Fruit fly (Drosophila melanogaster) whole organism, embryonic: Measurements from ENCODE around the gene CG12301.
A peak's percentile ranks its signal among the peaks of the same experiment; 100 is the strongest.

Source experiments
- BEAF-32 ChIP-seq: fragments of 200-800 bp; sonication (Bioruptor generic); optimal IDR thresholded peaks from 3 replicates; lab custom pipeline; 2017; ENCODE audit warnings: missing biosample characterization, missing genetic modification characterization, mild to moderate bottlenecking, moderate library complexity, missing genetic modification reagents
- CG1024 ChIP-seq: fragments of 200-800 bp; sonication (Bioruptor generic); IDR thresholded peaks from 2 replicates; pipeline ENCODE4 v1.3.6; 2022; ENCODE audit warnings: missing biosample characterization, missing genetic modification characterization
- CG10321 ChIP-seq: fragments of 200-800 bp; sonication (Bioruptor generic); IDR thresholded peaks from 2 replicates; pipeline ENCODE4 v1.3.6; 2022; ENCODE audit warnings: missing biosample characterization, missing genetic modification characterization
- CG10543 ChIP-seq: fragments of 200-800 bp; sonication (Bioruptor generic); optimal IDR thresholded peaks from 3 replicates; lab custom pipeline; 2017; ENCODE audit warnings: missing biosample characterization, mild to moderate bottlenecking, missing genetic modification characterization, moderate library complexity
- CG10959 ChIP-seq: fragments of 200-800 bp; sonication (Bioruptor generic); IDR thresholded peaks from 2 replicates; pipeline ENCODE4 v1.3.6; 2022; ENCODE audit warnings: missing biosample characterization, missing genetic modification characterization
- CG10979 ChIP-seq: fragments of 200-800 bp; sonication (Bioruptor generic); optimal IDR thresholded peaks from 2 replicates; lab custom pipeline; 2018; ENCODE audit warnings: missing biosample characterization, mild to moderate bottlenecking, missing genetic modification characterization, moderate library complexity
- CG12942 ChIP-seq: fragments of 200-800 bp; sonication (Bioruptor generic); optimal IDR thresholded peaks from 3 replicates; lab custom pipeline; 2016; ENCODE audit warnings: missing biosample characterization, missing genetic modification characterization
- CG13775 ChIP-seq: fragments of 200-800 bp; sonication (Bioruptor generic); optimal IDR thresholded peaks from 3 replicates; lab custom pipeline; 2017; ENCODE audit warnings: missing biosample characterization, mild to moderate bottlenecking, missing genetic modification characterization
- CG15696 ChIP-seq: fragments of 200-800 bp; sonication (Bioruptor generic); optimal IDR thresholded peaks from 2 replicates; lab custom pipeline; 2019; ENCODE audit warnings: missing biosample characterization, mild to moderate bottlenecking, missing genetic modification characterization, moderate library complexity
- CG17328 ChIP-seq: fragments of 200-800 bp; sonication (Bioruptor generic); IDR thresholded peaks from 2 replicates; pipeline ENCODE4 v1.3.6; 2022; ENCODE audit warnings: missing biosample characterization, missing genetic modification characterization
- CG17385 ChIP-seq: fragments of 200-800 bp; sonication (Bioruptor generic); optimal IDR thresholded peaks from 3 replicates; lab custom pipeline; 2018; ENCODE audit warnings: missing biosample characterization, mild to moderate bottlenecking, missing genetic modification characterization
- CG17612 ChIP-seq: fragments of 200-800 bp; sonication (Bioruptor generic); IDR thresholded peaks from 2 replicates; pipeline ENCODE4 v1.3.6; 2022; ENCODE audit warnings: missing biosample characterization, missing genetic modification characterization
- CG2129 ChIP-seq: fragments of 200-800 bp; sonication (Bioruptor generic); IDR thresholded peaks from 2 replicates; pipeline ENCODE4 v1.3.6; 2022; ENCODE audit warnings: missing biosample characterization, missing genetic modification characterization; ENCODE audit not compliant: partially characterized antibody
- CG30020 ChIP-seq: fragments of 200-800 bp; optimal IDR thresholded peaks from 2 replicates; lab custom pipeline; 2019; ENCODE audit warnings: missing biosample characterization, mild to moderate bottlenecking, missing genetic modification characterization, moderate library complexity
- CG30431 ChIP-seq: fragments of 200-800 bp; sonication (Bioruptor generic); optimal IDR thresholded peaks from 2 replicates; lab custom pipeline; 2017; ENCODE audit warnings: missing biosample characterization, missing genetic modification characterization
- CG32532 ChIP-seq: fragments of 200-800 bp; sonication (Bioruptor generic); IDR thresholded peaks from 2 replicates; pipeline ENCODE4 v1.3.6; 2022; ENCODE audit warnings: missing biosample characterization, missing genetic modification characterization
- CG33213 ChIP-seq: fragments of 200-800 bp; sonication (Bioruptor generic); optimal IDR thresholded peaks from 3 replicates; lab custom pipeline; 2016; ENCODE audit warnings: missing biosample characterization, missing genetic modification characterization
- CG33557 ChIP-seq: fragments of 200-800 bp; sonication (Bioruptor generic); optimal IDR thresholded peaks from 2 replicates; lab custom pipeline; 2019; ENCODE audit warnings: missing biosample characterization, mild to moderate bottlenecking, missing genetic modification characterization, moderate library complexity
- CG3726 ChIP-seq: fragments of 200-800 bp; sonication (Bioruptor generic); IDR thresholded peaks from 3 replicates; pipeline ENCODE4, ENCODE4 v1.3.6; 2022; ENCODE audit warnings: missing biosample characterization, missing genetic modification characterization
- CG3847 ChIP-seq: fragments of 200-800 bp; sonication (Bioruptor generic); IDR thresholded peaks from 2 replicates; pipeline ENCODE4 v1.3.6; 2022; ENCODE audit warnings: missing biosample characterization, missing genetic modification characterization
- CG4360 ChIP-seq: fragments of 200-800 bp; sonication (Bioruptor generic); IDR thresholded peaks from 2 replicates; pipeline ENCODE4 v1.3.6; 2022; ENCODE audit warnings: missing biosample characterization, missing genetic modification characterization
- CG4707 ChIP-seq: fragments of 200-800 bp; sonication (Bioruptor generic); optimal IDR thresholded peaks from 2 replicates; lab custom pipeline; 2018; ENCODE audit warnings: missing biosample characterization, mild to moderate bottlenecking, missing genetic modification characterization, moderate library complexity
- CG4854 ChIP-seq: fragments of 200-800 bp; sonication (Bioruptor generic); optimal IDR thresholded peaks from 2 replicates; lab custom pipeline; 2016; ENCODE audit warnings: missing biosample characterization, missing genetic modification characterization, inconsistent platforms
- CG6683 ChIP-seq: fragments of 200-800 bp; sonication (Bioruptor generic); optimal IDR thresholded peaks from 2 replicates; lab custom pipeline; 2017; ENCODE audit warnings: missing biosample characterization, mild to moderate bottlenecking, missing genetic modification characterization, missing genetic modification reagents
- CG8359 ChIP-seq: fragments of 200-800 bp; sonication (Bioruptor generic); optimal IDR thresholded peaks from 2 replicates; lab custom pipeline; 2017; ENCODE audit warnings: missing biosample characterization, mild to moderate bottlenecking, missing genetic modification characterization, borderline replicate concordance
- CoRest ChIP-seq: fragments of 200-800 bp; sonication (Bioruptor generic); optimal IDR thresholded peaks from 3 replicates; lab custom pipeline; 2018; ENCODE audit warnings: missing biosample characterization, mild to moderate bottlenecking, missing genetic modification characterization, moderate library complexity
- Drgx ChIP-seq: fragments of 200-800 bp; sonication (Bioruptor generic); IDR thresholded peaks from 2 replicates; pipeline ENCODE4 v1.3.6; 2022; ENCODE audit warnings: missing biosample characterization, missing genetic modification characterization
- Ets97D ChIP-seq: fragments of 200-800 bp; sonication (Bioruptor generic); optimal IDR thresholded peaks from 3 replicates; lab custom pipeline; 2016; ENCODE audit warnings: missing biosample characterization, missing genetic modification characterization
- Fer2 ChIP-seq: fragments of 200-800 bp; sonication (Bioruptor generic); optimal IDR thresholded peaks from 2 replicates; lab custom pipeline; 2018; ENCODE audit warnings: missing biosample characterization, mild to moderate bottlenecking, missing genetic modification characterization, moderate library complexity
- HLH54F ChIP-seq: fragments of 200-800 bp; sonication (Bioruptor generic); optimal IDR thresholded peaks from 3 replicates; lab custom pipeline; 2016; ENCODE audit warnings: missing biosample characterization, missing genetic modification characterization
- MESR4 ChIP-seq: fragments of 200-800 bp; sonication (Bioruptor generic); optimal IDR thresholded peaks from 2 replicates; lab custom pipeline; 2018; ENCODE audit warnings: missing biosample characterization, mild to moderate bottlenecking, missing genetic modification characterization, moderate library complexity
- Mrtf ChIP-seq: fragments of 200-800 bp; sonication (Bioruptor generic); IDR thresholded peaks from 3 replicates; pipeline ENCODE4 v1.3.6; 2022; ENCODE audit warnings: missing biosample characterization, missing genetic modification characterization
- Neu2 ChIP-seq: fragments of 200-800 bp; sonication (Bioruptor generic); optimal IDR thresholded peaks from 3 replicates; lab custom pipeline; 2016; ENCODE audit warnings: missing biosample characterization, missing genetic modification characterization, borderline replicate concordance
- Oaz ChIP-seq: fragments of 200-800 bp; sonication (Bioruptor generic); IDR thresholded peaks from 2 replicates; pipeline ENCODE4 v1.3.6; 2022; ENCODE audit warnings: missing biosample characterization, missing genetic modification characterization
- Tbp ChIP-seq: fragments of >200 bp; optimal IDR thresholded peaks from 2 replicates; lab custom pipeline; 2018; ENCODE audit warnings: missing biosample characterization, missing genetic modification characterization
- Xbp1 ChIP-seq: fragments of 200-800 bp; sonication (Bioruptor generic); optimal IDR thresholded peaks from 3 replicates; lab custom pipeline; 2016; ENCODE audit warnings: missing biosample characterization, mild to moderate bottlenecking, missing genetic modification characterization
- YL-1 ChIP-seq: fragments of 200-800 bp; sonication (Bioruptor generic); optimal IDR thresholded peaks from 3 replicates; lab custom pipeline; 2017; ENCODE audit warnings: missing biosample characterization, mild to moderate bottlenecking, missing genetic modification characterization
- ash1 ChIP-seq: fragments of 200-800 bp; sonication (Bioruptor generic); optimal IDR thresholded peaks from 2 replicates; lab custom pipeline; 2018; ENCODE audit warnings: missing biosample characterization, mild to moderate bottlenecking, missing genetic modification characterization
- crp ChIP-seq, 2 experiments: fragments of 200-800 bp; sonication (Bioruptor generic); optimal IDR thresholded peaks; 2 replicates in 1 of 2; 3 replicates in 1 of 2; lab custom pipeline; 2017; ENCODE audit warnings: missing biosample characterization in 2 of 2, missing genetic modification characterization in 2 of 2, mild to moderate bottlenecking in 1 of 2, moderate library complexity in 1 of 2
- dpn ChIP-seq, 2 experiments: fragments of 200-800 bp; sonication (Bioruptor generic); optimal IDR thresholded peaks; 3 replicates each; lab custom pipeline; 2016; ENCODE audit warnings: missing biosample characterization in 2 of 2, missing genetic modification characterization in 2 of 2
- fd64A ChIP-seq: fragments of 200-800 bp; sonication (Bioruptor generic); optimal IDR thresholded peaks from 3 replicates; lab custom pipeline; 2018; ENCODE audit warnings: missing biosample characterization, mild to moderate bottlenecking, missing genetic modification characterization
- fd96Cb ChIP-seq: fragments of 200-800 bp; sonication (Bioruptor generic); optimal IDR thresholded peaks from 2 replicates; lab custom pipeline; 2018; ENCODE audit warnings: missing biosample characterization, mild to moderate bottlenecking, missing genetic modification characterization, moderate library complexity
- gfzf ChIP-seq: fragments of 200-800 bp; sonication (Bioruptor generic); optimal IDR thresholded peaks from 2 replicates; lab custom pipeline; 2016; ENCODE audit warnings: missing biosample characterization, mild to moderate bottlenecking, missing genetic modification characterization, moderate library complexity
- insv ChIP-seq, 2 experiments: fragments of 200-800 bp; sonication (Bioruptor generic); optimal IDR thresholded peaks; 3 replicates each; lab custom pipeline; 2016 to 2018; ENCODE audit warnings: missing biosample characterization in 2 of 2, missing genetic modification characterization in 2 of 2
- lab ChIP-seq: fragments of 200-800 bp; sonication (Bioruptor generic); optimal IDR thresholded peaks from 3 replicates; lab custom pipeline; 2017; ENCODE audit warnings: missing biosample characterization, missing genetic modification characterization, mild to moderate bottlenecking, moderate library complexity, missing genetic modification reagents
- lola ChIP-seq, 3 experiments: fragments of >200 bp in 2 of 3; fragments of 200-800 bp in 1 of 3; sonication (Bioruptor generic) in 1 of 3; optimal IDR thresholded peaks; 2 replicates each; lab custom pipeline; 2017 to 2019; ENCODE audit warnings: missing biosample characterization in 3 of 3, missing genetic modification characterization in 3 of 3, mild to moderate bottlenecking in 1 of 3, moderate library complexity in 1 of 3
- ranshi ChIP-seq: fragments of 200-800 bp; sonication (Bioruptor generic); IDR thresholded peaks from 2 replicates; pipeline ENCODE4 v1.3.6; 2022; ENCODE audit warnings: missing biosample characterization, missing genetic modification characterization
- vvl ChIP-seq: fragments of 200-800 bp; sonication (Bioruptor generic); IDR thresholded peaks from 2 replicates; pipeline ENCODE4 v1.3.6; 2022; ENCODE audit warnings: missing biosample characterization, missing genetic modification characterization

The CG12301 gene

DNA sequence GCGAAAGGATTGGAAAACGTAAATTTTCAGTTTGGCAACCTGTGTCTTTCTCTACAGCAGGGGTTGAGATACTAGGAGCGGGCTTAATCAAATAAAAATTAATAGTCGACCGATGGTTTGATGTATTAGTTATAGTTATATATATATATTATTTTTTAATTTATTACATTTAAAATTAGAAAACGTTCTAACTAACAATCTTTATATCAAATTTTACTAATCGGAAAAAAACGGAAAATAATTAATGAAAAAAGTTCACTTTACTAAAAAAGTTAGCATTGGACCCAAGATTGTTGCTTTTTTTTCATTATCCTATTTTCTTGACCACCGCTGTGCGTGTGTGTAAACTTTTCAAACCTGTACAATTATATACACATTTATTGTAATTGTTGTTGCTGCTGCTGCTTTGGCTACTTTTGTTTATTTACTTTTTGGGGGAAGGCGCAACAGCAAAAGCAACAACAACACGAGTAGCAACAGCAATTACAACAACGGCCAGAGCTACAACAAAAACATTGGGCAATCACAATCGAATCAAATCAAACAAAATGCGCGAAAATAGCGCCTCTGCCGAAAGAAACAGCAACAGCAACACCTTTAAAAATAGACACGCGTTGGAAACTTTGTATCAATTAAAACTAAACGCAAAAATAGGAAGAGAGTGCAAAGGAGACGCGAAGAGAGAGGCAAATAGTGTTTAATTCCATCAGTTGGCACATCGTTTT, 12.1 kb downstream of the CG12301 start (continued):
- TF ChIP-seq CG4360 (GFP tag; lab: Robert Waterston, UW) (peak; percentile 73), CG4854 (GFP tag; lab: Kevin White, UChicago) (no peak), CG17328 (GFP tag; lab: Robert Waterston, UW) (peak; percentile 38; the same call in 1 of the 2 replicates), CG17385 (GFP tag; lab: Kevin White, UChicago) (peak; percentile 52), CG12942 (GFP tag; lab: Kevin White, UChicago) (no peak), CG3847 (peak; percentile 36), CG6683 (GFP tag; lab: Kevin White, UChicago) (peak; percentile 45), HLH54F (GFP tag; lab: Kevin White, UChicago) (peak; percentile 13), CG30431 (GFP tag; lab: Kevin White, UChicago) (no peak), CG33213 (GFP tag; lab: Kevin White, UChicago) (no peak), MESR4 (GFP tag; lab: Kevin White, UChicago) (no peak), Ets97D (GFP tag; lab: Kevin White, UChicago) (no peak), CG1024 (GFP tag; lab: Robert Waterston, UW) (no peak), YL-1 (GFP tag; lab: Kevin White, UChicago) (no peak), Tbp (no peak), ranshi (GFP tag; lab: Robert Waterston, UW) (peak; percentile 56), Oaz (no peak), CG13775 (peak; percentile 46), insv (GFP tag; optimal IDR thresholded peaks at IDR 0.05; lab: Kevin White, UChicago) (no peak), Fer2 (peak; percentile 9), CG15696 (tag; lab: Kevin White, UChicago) (peak; percentile 26), CG3726 (GFP tag; lab: Robert Waterston, UW) (no peak), lola (GFP tag; optimal IDR thresholded peaks at IDR 0.05; lab: Kevin White, UChicago) (peak in 1 of 3 experiments; percentile 29), CG10979 (peak; percentile 59), CG10321 (GFP tag; lab: Robert Waterston, UW) (no peak), fd64A (peak; percentile 3), CG17612 (GFP tag; lab: Robert Waterston, UW) (no peak), lab (peak; percentile 70), Neu2 (GFP tag; lab: Kevin White, UChicago) (no peak), ash1 (GFP tag; lab: Kevin White, UChicago) (no peak), fd96Cb (peak; percentile 55), crp (GFP tag; optimal IDR thresholded peaks at IDR 0.05; lab: Kevin White, UChicago) (no peak), BEAF-32 (GFP tag; lab: Kevin White, UChicago) (no peak), CG4707 (no peak), gfzf (no peak), CG32532 (GFP tag; lab: Robert Waterston, UW) (peak; percentile 63; the same call in 1 of the 2 replicates), CG2129 (GFP tag; lab: Robert Waterston, UW) (no peak), CG33557 (GFP tag; lab: Kevin White, UChicago) (no peak), Xbp1 (GFP tag; lab: Kevin White, UChicago) (no peak), CG10543 (peak; percentile 1), dpn (GFP tag; optimal IDR thresholded peaks at IDR 0.05; lab: Kevin White, UChicago) (peak in 1 of 2 experiments; percentile 11), CG10959 (no peak), Mrtf (no peak), vvl (GFP tag; lab: Robert Waterston, UW) (0 out of 2 replicates have a peak, but pooled peaks have one; percentile 36), CoRest (tag; lab: Kevin White, UChicago) (peak; percentile 76), CG8359 (peak; percentile 4), CG30020 (tag; lab: Kevin White, UChicago) (no peak), Drgx (GFP tag; lab: Robert Waterston, UW) (peak; percentile 56)
